Worm (Caenorhabditis elegans) whole organism, mixed stage, embryonic: ENCODE results near the gene rac-2.

Experiments used
- ces-1 ChIP-seq: fragments of 150-350 bp; optimal IDR thresholded peaks from 2 replicates; lab custom pipeline; 2014; ENCODE audit warnings: missing biosample characterization, missing genetic modification reagents, missing genetic modification characterization
- drap-1 ChIP-seq: fragments of 200-800 bp; sonication (Bioruptor generic); optimal IDR thresholded peaks from 3 replicates; lab custom pipeline; 2018; ENCODE audit warnings: mild to moderate bottlenecking, missing genetic modification characterization, missing compliant biosample characterization
- elt-3 ChIP-seq: fragments of 150-350 bp; optimal IDR thresholded peaks from 2 replicates; lab custom pipeline; 2014; ENCODE audit warnings: missing biosample characterization, missing genetic modification characterization
- flh-1 ChIP-seq: fragments of 200-800 bp; sonication (Bioruptor generic); optimal IDR thresholded peaks from 2 replicates; lab custom pipeline; 2018; ENCODE audit warnings: mild to moderate bottlenecking, missing genetic modification characterization, moderate library complexity, missing compliant biosample characterization
- lin-13 ChIP-seq: fragments of 150-350 bp; optimal IDR thresholded peaks from 2 replicates; lab custom pipeline; 2014; ENCODE audit warnings: missing biosample characterization, missing genetic modification characterization
- lsy-2 ChIP-seq: fragments of 150-350 bp; optimal IDR thresholded peaks from 2 replicates; lab custom pipeline; 2014; ENCODE audit warnings: missing biosample characterization, missing genetic modification characterization
- mep-1 ChIP-seq: fragments of 150-350 bp; optimal IDR thresholded peaks from 2 replicates; lab custom pipeline; 2017; ENCODE audit warnings: missing biosample characterization, missing genetic modification reagents, missing genetic modification characterization, inconsistent platforms
- nhr-12 ChIP-seq: fragments of 150-350 bp; optimal IDR thresholded peaks from 2 replicates; lab custom pipeline; 2014; ENCODE audit warnings: missing biosample characterization, missing genetic modification characterization
- nhr-237 ChIP-seq: fragments of 150-350 bp; optimal IDR thresholded peaks from 2 replicates; lab custom pipeline; 2014; ENCODE audit warnings: missing biosample characterization, missing genetic modification characterization
- nhr-76 ChIP-seq: sonication (generic microtip); optimal IDR thresholded peaks from 2 replicates; lab custom pipeline; 2017; ENCODE audit warnings: missing biosample characterization, missing genetic modification characterization
- pha-4 ChIP-seq: fragments of 150-350 bp; optimal IDR thresholded peaks from 2 replicates; lab custom pipeline; 2018; ENCODE audit warnings: missing biosample characterization, missing genetic modification reagents, missing genetic modification characterization
- sptf-1 ChIP-seq: sonication (generic microtip); optimal IDR thresholded peaks from 2 replicates; lab custom pipeline; 2017; ENCODE audit warnings: mild to moderate bottlenecking, missing genetic modification characterization, moderate library complexity, missing compliant biosample characterization
- ztf-11 ChIP-seq: fragments of 150-350 bp; optimal IDR thresholded peaks from 2 replicates; lab custom pipeline; 2014; ENCODE audit warnings: missing biosample characterization, missing genetic modification characterization

DNA sequence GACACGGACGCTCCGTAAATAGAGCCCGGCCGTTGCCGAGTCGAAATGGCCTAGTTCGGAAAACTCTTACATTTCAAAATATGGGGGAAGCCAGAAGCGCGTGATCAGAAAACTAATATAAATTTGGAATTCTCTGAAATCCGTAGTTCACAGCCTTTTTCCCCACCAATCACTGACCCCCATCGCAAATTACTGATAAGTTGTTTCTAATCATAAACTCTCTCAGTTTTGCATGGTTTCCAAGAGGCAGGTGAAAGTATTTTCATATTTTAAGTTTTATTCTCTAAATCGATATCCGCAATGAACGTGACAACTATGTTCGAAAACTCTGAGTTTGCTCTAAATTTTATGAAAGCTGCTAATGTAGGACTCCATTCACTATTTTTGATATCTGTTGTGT lies 21.1 kb downstream of the rac-2 start, which contains the start of gene srz-74:
- no peak for TF ChIP-seq lsy-2
- TF ChIP-seq pha-4 (tag; lab: Kevin White, UChicago): no peak
- no peak for TF ChIP-seq ces-1 (GFP tag; lab: Kevin White, UChicago)
- TF ChIP-seq lin-13 (tag; lab: Kevin White, UChicago): no peak
- no peak for TF ChIP-seq drap-1 (GFP tag; lab: Kevin White, UChicago)
- no peak for TF ChIP-seq nhr-76
- TF ChIP-seq mep-1 (tag; lab: Kevin White, UChicago): no peak
- TF ChIP-seq elt-3: no peak
- no peak for TF ChIP-seq nhr-237 (tag; lab: Kevin White, UChicago)
- TF ChIP-seq nhr-12 (tag; lab: Kevin White, UChicago): no peak
- no peak for TF ChIP-seq flh-1
- no peak for TF ChIP-seq ztf-11 (tag; lab: Kevin White, UChicago)
- no peak for TF ChIP-seq sptf-1 (tag; lab: Kevin White, UChicago)
